Worm (Caenorhabditis elegans) whole organism, L4 larva: Measurements from ENCODE around the gene lgc-27.

Experiments
- F44E2.7 ChIP-seq: fragments of 200-800 bp; sonication (Bioruptor generic); IDR thresholded peaks from 2 replicates; pipeline ENCODE4 v2.1.2; 2022; ENCODE audit warnings: missing genetic modification characterization, missing compliant biosample characterization
- Y48G9A.11 ChIP-seq: fragments of 200-800 bp; sonication (Bioruptor generic); IDR thresholded peaks from 2 replicates; pipeline ENCODE4 v1.3.6; 2022; ENCODE audit warnings: missing genetic modification reagents, missing genetic modification characterization, missing compliant biosample characterization
- Y75B8A.6 ChIP-seq: fragments of 200-800 bp; sonication (Bioruptor generic); IDR thresholded peaks from 2 replicates; pipeline ENCODE4 v1.3.6; 2022; ENCODE audit warnings: missing genetic modification reagents, missing genetic modification characterization, missing compliant biosample characterization
- aly-2 ChIP-seq: sonication (generic microtip); optimal IDR thresholded peaks from 2 replicates; lab custom pipeline; 2018; ENCODE audit warnings: missing biosample characterization, missing genetic modification characterization
- ceh-32 ChIP-seq: sonication (generic microtip); optimal IDR thresholded peaks from 2 replicates; lab custom pipeline; 2016; ENCODE audit warnings: mild to moderate bottlenecking, missing genetic modification characterization, missing compliant biosample characterization; ENCODE audit not compliant: poor library complexity
- ceh-62 ChIP-seq: sonication (generic microtip); optimal IDR thresholded peaks from 2 replicates; lab custom pipeline; 2017; ENCODE audit warnings: missing biosample characterization, missing genetic modification characterization
- ces-1 ChIP-seq: fragments of 150-350 bp; sonication (generic microtip); optimal IDR thresholded peaks from 4 replicates; lab custom pipeline; 2014; ENCODE audit warnings: missing biosample characterization, missing genetic modification reagents, missing genetic modification characterization
- daf-16 ChIP-seq, 3 experiments: sonication (generic microtip); optimal IDR thresholded peaks; 2 replicates each; lab custom pipeline; 2016 to 2017; ENCODE audit warnings: missing genetic modification characterization in 3 of 3, missing genetic modification reagents in 3 of 3, mild to moderate bottlenecking in 2 of 3, missing compliant biosample characterization in 2 of 3, missing biosample characterization in 1 of 3, moderate library complexity in 1 of 3
- dmd-6 ChIP-seq: fragments of 200-800 bp; sonication (Bioruptor generic); IDR thresholded peaks from 2 replicates; pipeline ENCODE4 v1.3.6; 2022; ENCODE audit warnings: missing genetic modification reagents, missing genetic modification characterization, missing compliant biosample characterization
- dpl-1 ChIP-seq: fragments of 150-350 bp; optimal IDR thresholded peaks from 2 replicates; lab custom pipeline; 2014; ENCODE audit warnings: missing biosample characterization, missing genetic modification reagents, missing genetic modification characterization
- duxl-1 ChIP-seq: sonication (generic microtip); optimal IDR thresholded peaks from 2 replicates; lab custom pipeline; 2016; ENCODE audit warnings: mild to moderate bottlenecking, missing genetic modification characterization, moderate library complexity, missing compliant biosample characterization; ENCODE audit not compliant: poor library complexity
- egl-27 ChIP-seq: sonication (generic microtip); optimal IDR thresholded peaks from 3 replicates; lab custom pipeline; 2017; ENCODE audit warnings: missing biosample characterization, missing genetic modification reagents, missing genetic modification characterization
- egl-43 ChIP-seq: fragments of 200-800 bp; sonication (Bioruptor generic); IDR thresholded peaks from 2 replicates; pipeline ENCODE4 v1.3.6; 2022; ENCODE audit warnings: missing genetic modification reagents, missing genetic modification characterization, missing compliant biosample characterization
- fkh-10 ChIP-seq: fragments of 150-350 bp; optimal IDR thresholded peaks from 2 replicates; lab custom pipeline; 2014; ENCODE audit warnings: missing biosample characterization, missing genetic modification reagents, missing genetic modification characterization
- gei-8 ChIP-seq: fragments of 200-800 bp; sonication (Bioruptor generic); optimal IDR thresholded peaks from 2 replicates; lab custom pipeline; 2018; ENCODE audit warnings: mild to moderate bottlenecking, missing genetic modification characterization, missing compliant biosample characterization
- hlh-11 ChIP-seq: fragments of 200-800 bp; sonication (Bioruptor generic); optimal IDR thresholded peaks from 2 replicates; lab custom pipeline; 2018; ENCODE audit warnings: mild to moderate bottlenecking, missing genetic modification characterization, missing compliant biosample characterization
- hlh-30 ChIP-seq: sonication (generic microtip); optimal IDR thresholded peaks from 2 replicates; lab custom pipeline; 2017; ENCODE audit warnings: antibody characterized with exemption, mild to moderate bottlenecking, missing genetic modification characterization, missing compliant biosample characterization; ENCODE audit not compliant: insufficient read depth
- hmg-1.1 ChIP-seq: fragments of 200-800 bp; sonication (Bioruptor generic); IDR thresholded peaks from 2 replicates; pipeline ENCODE4 v1.3.6; 2022; ENCODE audit warnings: missing genetic modification reagents, missing genetic modification characterization, missing compliant biosample characterization
- jun-1 ChIP-seq: fragments of 150-350 bp; optimal IDR thresholded peaks from 2 replicates; lab custom pipeline; 2014; ENCODE audit warnings: missing biosample characterization, missing genetic modification reagents, missing genetic modification characterization
- lim-7 ChIP-seq: fragments of 200-800 bp; sonication (Bioruptor generic); IDR thresholded peaks from 2 replicates; pipeline ENCODE4 v1.3.6; 2022; ENCODE audit warnings: missing genetic modification characterization, missing compliant biosample characterization
- lin-1 ChIP-seq: fragments of 200-800 bp; sonication (Bioruptor generic); IDR thresholded peaks from 2 replicates; pipeline ENCODE4 v1.3.6; 2022; ENCODE audit warnings: missing genetic modification reagents, missing genetic modification characterization, missing compliant biosample characterization
- lin-13 ChIP-seq: fragments of 150-350 bp; optimal IDR thresholded peaks from 2 replicates; lab custom pipeline; 2014; ENCODE audit warnings: missing biosample characterization, missing genetic modification reagents, missing genetic modification characterization
- lin-29 ChIP-seq: fragments of 200-800 bp; sonication (Bioruptor generic); IDR thresholded peaks from 2 replicates; pipeline ENCODE4 v1.3.6; 2022; ENCODE audit warnings: missing genetic modification reagents, missing genetic modification characterization, missing compliant biosample characterization
- lin-38 ChIP-seq: fragments of 200-800 bp; sonication (Bioruptor generic); IDR thresholded peaks from 2 replicates; pipeline ENCODE4 v1.3.6; 2022; ENCODE audit warnings: missing genetic modification reagents, missing genetic modification characterization, missing compliant biosample characterization
- mdl-1 ChIP-seq, 2 experiments: fragments of 150-350 bp in 1 of 2; sonication (generic microtip) in 1 of 2; optimal IDR thresholded peaks; 2 replicates each; lab custom pipeline; 2014 to 2017; ENCODE audit warnings: missing biosample characterization in 2 of 2, missing genetic modification characterization in 2 of 2
- mdt-29 ChIP-seq: fragments of 200-800 bp; sonication (Bioruptor generic); IDR thresholded peaks from 2 replicates; pipeline ENCODE4 v1.3.6; 2022; ENCODE audit warnings: missing genetic modification reagents, missing genetic modification characterization, missing compliant biosample characterization
- mep-1 ChIP-seq: fragments of 150-350 bp; sonication (generic microtip); optimal IDR thresholded peaks from 3 replicates; lab custom pipeline; 2014; ENCODE audit warnings: missing biosample characterization, missing genetic modification characterization
- mxl-2 ChIP-seq: fragments of 200-800 bp; sonication (Bioruptor generic); conservative IDR thresholded peaks from 2 replicates; pipeline ENCODE4 v1.3.6; 2022; ENCODE audit warnings: missing genetic modification reagents, missing genetic modification characterization, missing compliant biosample characterization
- mxl-3 ChIP-seq: fragments of 200-800 bp; sonication (Bioruptor generic); optimal IDR thresholded peaks from 2 replicates; lab custom pipeline; 2018; ENCODE audit warnings: mild to moderate bottlenecking, missing genetic modification characterization, missing compliant biosample characterization
- nhr-102 ChIP-seq: sonication (generic microtip); optimal IDR thresholded peaks from 2 replicates; lab custom pipeline; 2016; ENCODE audit warnings: mild to moderate bottlenecking, missing genetic modification characterization, moderate library complexity, missing compliant biosample characterization
- nhr-25 ChIP-seq: sonication (generic microtip); optimal IDR thresholded peaks from 2 replicates; lab custom pipeline; 2017; ENCODE audit warnings: missing genetic modification characterization, mild to moderate bottlenecking, missing compliant biosample characterization, antibody characterized with exemption, moderate library complexity, borderline replicate concordance; ENCODE audit not compliant: insufficient read depth
- nhr-28 ChIP-seq: fragments of 150-350 bp; optimal IDR thresholded peaks from 2 replicates; lab custom pipeline; 2014; ENCODE audit warnings: missing biosample characterization, missing genetic modification characterization
- nhr-41 ChIP-seq: fragments of 200-800 bp; sonication (Bioruptor generic); IDR thresholded peaks from 2 replicates; pipeline ENCODE4 v1.3.6; 2022; ENCODE audit warnings: missing genetic modification reagents, missing genetic modification characterization, missing compliant biosample characterization
- nhr-48 ChIP-seq: sonication (generic microtip); optimal IDR thresholded peaks from 2 replicates; lab custom pipeline; 2016; ENCODE audit warnings: mild to moderate bottlenecking, missing genetic modification characterization, missing compliant biosample characterization
- nhr-6 ChIP-seq: fragments of 150-350 bp; optimal IDR thresholded peaks from 2 replicates; lab custom pipeline; 2014; ENCODE audit warnings: missing biosample characterization, missing genetic modification characterization
- nhr-77 ChIP-seq: fragments of 150-350 bp; optimal IDR thresholded peaks from 2 replicates; lab custom pipeline; 2014; ENCODE audit warnings: missing biosample characterization, missing genetic modification characterization
- pha-4 ChIP-seq, 2 experiments: fragments of 150-350 bp in 1 of 2; fragments of 200-800 bp in 1 of 2; sonication (Bioruptor generic) in 1 of 2; IDR thresholded peaks in 1 of 2; optimal IDR thresholded peaks in 1 of 2; 2 replicates each; pipeline versions ENCODE4 v1.3.6 to Lab custom; 2014 to 2022; ENCODE audit warnings: missing genetic modification characterization in 2 of 2, missing genetic modification reagents in 2 of 2, missing biosample characterization in 1 of 2, missing compliant biosample characterization in 1 of 2
- pqm-1 ChIP-seq: sonication (generic microtip); optimal IDR thresholded peaks from 2 replicates; lab custom pipeline; 2017; ENCODE audit warnings: missing biosample characterization, missing genetic modification characterization
- rbr-2 ChIP-seq: sonication (generic microtip); optimal IDR thresholded peaks from 2 replicates; lab custom pipeline; 2016; ENCODE audit warnings: missing genotype, missing genetic modification characterization, missing compliant biosample characterization
- set-16 ChIP-seq: fragments of 200-800 bp; sonication (Bioruptor generic); IDR thresholded peaks from 2 replicates; pipeline ENCODE4 v1.3.6; 2022; ENCODE audit warnings: missing genetic modification reagents, missing genetic modification characterization, missing compliant biosample characterization
- tra-1 ChIP-seq: fragments of 200-800 bp; sonication (Bioruptor generic); IDR thresholded peaks from 2 replicates; pipeline ENCODE4 v1.3.6; 2022; ENCODE audit warnings: missing genetic modification reagents, missing genetic modification characterization, missing compliant biosample characterization
- unc-130 ChIP-seq: sonication (generic microtip); optimal IDR thresholded peaks from 2 replicates; lab custom pipeline; 2016; ENCODE audit warnings: missing genetic modification reagents, missing genetic modification characterization, missing compliant biosample characterization
- unc-62 ChIP-seq, 3 experiments: fragments of 150-350 bp in 1 of 3; sonication (generic microtip); optimal IDR thresholded peaks in 2 of 3; peaks in 1 of 3; 1 replicate in 1 of 3; 2 replicates in 2 of 3; lab custom pipeline; 2014 to 2017; ENCODE audit warnings: missing biosample characterization in 3 of 3, missing genetic modification characterization in 3 of 3, missing genetic modification reagents in 3 of 3, missing genotype in 1 of 3
- vab-7 ChIP-seq: fragments of 200-800 bp; sonication (Bioruptor generic); IDR thresholded peaks from 2 replicates; pipeline ENCODE4 v1.3.6; 2022; ENCODE audit warnings: missing genetic modification reagents, missing genetic modification characterization, missing compliant biosample characterization
- zfp-3 ChIP-seq: fragments of 200-800 bp; sonication (Bioruptor generic); conservative IDR thresholded peaks from 2 replicates; pipeline ENCODE4 v1.3.6; 2022; ENCODE audit warnings: missing genetic modification reagents, missing genetic modification characterization, missing compliant biosample characterization

Gene lgc-27

ce11 chrII:4672584-4673110, 23.8 kb downstream of the lgc-27 start, which contains the start of the genes clec-140 and hmg-11:
Gene clec-140, plus strand, starts transcription at chrII:4673060.
Gene hmg-11, plus strand, starts transcription at chrII:4673085.
- TF ChIP-seq nhr-41, result 0 out of 2 replicates have a peak, but pooled peaks have one; percentile 40
- no peak for TF ChIP-seq nhr-102
- TF ChIP-seq nhr-25 (tag; lab: Kevin White, UChicago), result peak; percentile 61
- TF ChIP-seq pqm-1 (tag; lab: Kevin White, UChicago), result peak; percentile 66
- no peak for TF ChIP-seq ceh-62 (tag; lab: Kevin White, UChicago)
- no peak for TF ChIP-seq daf-16 (GFP tag; optimal IDR thresholded peaks at IDR 0.05; lab: Kevin White, UChicago)
- no peak for TF ChIP-seq daf-16 (tag; optimal IDR thresholded peaks at IDR 0.05; lab: Kevin White, UChicago)
- TF ChIP-seq fkh-10 (GFP tag; lab: Kevin White, UChicago), result peak; percentile 2
- TF ChIP-seq lim-7 (GFP tag; lab: Robert Waterston, UW), result no peak
- TF ChIP-seq Y48G9A.11 (GFP tag; lab: Robert Waterston, UW), result no peak
- peak; percentile 66 for TF ChIP-seq hlh-11 (tag; lab: Kevin White, UChicago)
- peak; percentile 40 for TF ChIP-seq dpl-1 (GFP tag; lab: Kevin White, UChicago)
- no peak for TF ChIP-seq zfp-3 (GFP tag; lab: Robert Waterston, UW)
- peak; percentile 91 for TF ChIP-seq hlh-30 (tag; lab: Kevin White, UChicago)
- TF ChIP-seq mdl-1 (tag; optimal IDR thresholded peaks at IDR 0.05; lab: Kevin White, UChicago), result peak; percentile 55 to 92
- no peak for TF ChIP-seq lin-29 (GFP tag; lab: Robert Waterston, UW)
- TF ChIP-seq mdt-29 (GFP tag; lab: Robert Waterston, UW), result no peak
- TF ChIP-seq rbr-2 (tag; lab: Kevin White, UChicago), result peak; percentile 51
- no peak for TF ChIP-seq F44E2.7 (GFP tag; lab: Robert Waterston, UW)
- TF ChIP-seq mxl-3 (GFP tag; lab: Kevin White, UChicago), result peak; percentile 87
- peak; percentile 44 for TF ChIP-seq dmd-6 (GFP tag; lab: Robert Waterston, UW)
- no peak for TF ChIP-seq lin-13
- TF ChIP-seq egl-27 (tag; lab: Kevin White, UChicago), result no peak
- TF ChIP-seq hmg-1.1 (GFP tag; lab: Robert Waterston, UW), result peak; percentile 60; the same call in 1 of the 2 replicates
- 0 out of 2 replicates have a peak, but pooled peaks have one; percentile 14 for TF ChIP-seq vab-7 (GFP tag; lab: Robert Waterston, UW)
- TF ChIP-seq lin-1 (GFP tag; lab: Robert Waterston, UW), result no peak
- TF ChIP-seq nhr-77 (tag; lab: Kevin White, UChicago), result peak; percentile 67
- TF ChIP-seq nhr-28, result peak; percentile 50
- TF ChIP-seq, all 104 proteins: peak for 15

DNA sequence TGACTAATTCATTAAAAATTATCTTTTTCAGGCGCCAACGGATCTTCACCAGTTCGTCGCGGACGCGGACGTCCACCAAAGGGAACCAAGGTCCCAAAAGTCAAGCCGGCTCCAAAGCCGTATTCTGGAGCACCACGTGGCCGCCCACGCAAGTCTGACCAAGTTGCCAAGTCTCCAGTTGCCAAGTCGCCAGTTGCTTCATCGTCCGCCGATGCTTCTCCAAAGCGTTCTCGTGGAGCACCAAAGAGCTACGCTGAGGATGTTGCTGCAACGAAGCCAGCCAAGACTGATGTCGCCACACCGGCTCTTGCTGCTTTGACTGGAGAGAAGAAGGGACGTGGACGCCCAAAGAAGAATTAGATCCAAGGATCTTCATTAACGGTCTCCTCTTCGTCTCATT, 24.4 kb downstream of the lgc-27 start:
- TF ChIP-seq pha-4 (GFP tag; IDR thresholded peaks at IDR 0.05; lab: Robert Waterston, UW) (no peak), pha-4 (tag; optimal IDR thresholded peaks at IDR 0.05; lab: Kevin White, UChicago) (no peak), set-16 (GFP tag; lab: Robert Waterston, UW) (peak; percentile 72), mxl-2 (GFP tag; lab: Robert Waterston, UW) (0 out of 2 replicates have a peak, but pooled peaks have one; percentile 2), zfp-3 (GFP tag; lab: Robert Waterston, UW) (no peak), lin-38 (no peak), lin-13 (no peak), duxl-1 (tag; lab: Kevin White, UChicago) (no peak)

DNA sequence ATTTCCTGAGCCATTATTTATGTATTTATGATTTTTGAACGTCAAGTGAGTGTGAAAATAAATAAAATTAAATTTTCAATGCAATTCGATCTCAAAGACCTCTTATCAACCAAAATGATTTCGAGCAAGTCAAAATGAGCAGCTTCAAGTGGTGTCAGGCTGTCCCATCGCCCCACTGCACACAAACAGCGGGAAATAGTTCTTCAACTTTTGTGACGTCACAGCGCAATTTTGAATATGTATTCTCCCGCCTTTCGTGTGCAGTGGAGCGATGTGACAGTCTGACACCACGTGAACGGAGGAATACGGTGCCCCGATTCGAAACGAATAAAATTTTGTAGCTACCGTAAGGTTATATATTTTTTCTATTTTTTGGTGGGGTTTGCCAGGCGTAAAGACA, 24.8 kb downstream of the lgc-27 start:
- TF ChIP-seq nhr-48 (tag; lab: Kevin White, UChicago) (no peak), aly-2 (tag; lab: Kevin White, UChicago) (no peak), egl-43 (no peak), unc-130 (GFP tag; lab: Kevin White, UChicago) (no peak), unc-62 (GFP tag; optimal IDR thresholded peaks at IDR 0.05 in 1 of 2; lab: Kevin White, UChicago) (no peak), unc-62 (tag; optimal IDR thresholded peaks at IDR 0.05; lab: Kevin White, UChicago) (no peak), ces-1 (GFP tag; lab: Kevin White, UChicago) (no peak), tra-1 (GFP tag; lab: Robert Waterston, UW) (no peak), hlh-11 (tag; lab: Kevin White, UChicago) (no peak), gei-8 (no peak), mep-1 (tag; lab: Kevin White, UChicago) (no peak), jun-1 (tag; lab: Kevin White, UChicago) (no peak), Y75B8A.6 (no peak), nhr-6 (tag; lab: Kevin White, UChicago) (no peak), lin-13 (no peak), ceh-32 (tag; lab: Kevin White, UChicago) (no peak)
